Fruit fly (Drosophila melanogaster) whole organism, embryonic: ENCODE results near the gene CG43321.
A peak's percentile ranks its signal among the peaks of the same experiment; 100 is the strongest.

Experiments
- Abd-B ChIP-seq: fragments of 200-800 bp; sonication (Bioruptor generic); optimal IDR thresholded peaks from 2 replicates; lab custom pipeline; 2018; ENCODE audit warnings: missing biosample characterization, mild to moderate bottlenecking, missing genetic modification characterization, moderate library complexity
- Awh ChIP-seq: fragments of 200-800 bp; sonication (Bioruptor generic); IDR thresholded peaks from 2 replicates; pipeline ENCODE4, ENCODE4 v1.3.6; 2022; ENCODE audit warnings: missing biosample characterization, missing genetic modification characterization
- Bdp1 ChIP-seq: fragments of 200-800 bp; sonication (Bioruptor generic); optimal IDR thresholded peaks from 3 replicates; lab custom pipeline; 2016; ENCODE audit warnings: missing biosample characterization, missing genetic modification characterization
- CG10209 ChIP-seq: fragments of 200-800 bp; sonication (Bioruptor generic); optimal IDR thresholded peaks from 3 replicates; lab custom pipeline; 2017; ENCODE audit warnings: missing biosample characterization, mild to moderate bottlenecking, missing genetic modification characterization, missing genetic modification reagents
- CG10274 ChIP-seq: fragments of 200-800 bp; sonication (Bioruptor generic); optimal IDR thresholded peaks from 3 replicates; lab custom pipeline; 2017; ENCODE audit warnings: missing biosample characterization, mild to moderate bottlenecking, missing genetic modification characterization
- CG11085 ChIP-seq: fragments of 200-800 bp; sonication (Bioruptor generic); IDR thresholded peaks from 2 replicates; pipeline ENCODE4 v1.3.6; 2022; ENCODE audit warnings: missing biosample characterization, missing genetic modification characterization
- CG12104 ChIP-seq: fragments of 200-800 bp; sonication (Bioruptor generic); optimal IDR thresholded peaks from 3 replicates; lab custom pipeline; 2016; ENCODE audit warnings: missing biosample characterization, missing genetic modification characterization
- CG12219 ChIP-seq: fragments of 200-800 bp; sonication (Bioruptor generic); optimal IDR thresholded peaks from 3 replicates; lab custom pipeline; 2018; ENCODE audit warnings: missing biosample characterization, mild to moderate bottlenecking, missing genetic modification characterization
- CG14050 ChIP-seq: fragments of 200-800 bp; sonication (Bioruptor generic); IDR thresholded peaks from 3 replicates; pipeline ENCODE4 v1.3.6; 2022; ENCODE audit warnings: missing biosample characterization, missing genetic modification characterization
- CG1529 ChIP-seq: fragments of 200-800 bp; sonication (Bioruptor generic); optimal IDR thresholded peaks from 3 replicates; lab custom pipeline; 2018; ENCODE audit warnings: missing biosample characterization, missing genetic modification characterization
- CG1647 ChIP-seq: fragments of 200-800 bp; sonication (Bioruptor generic); optimal IDR thresholded peaks from 3 replicates; lab custom pipeline; 2016; ENCODE audit warnings: missing biosample characterization, missing genetic modification characterization
- CG17361 ChIP-seq: fragments of 200-800 bp; sonication (Bioruptor generic); IDR thresholded peaks from 3 replicates; pipeline ENCODE4 v1.3.6; 2022; ENCODE audit warnings: missing biosample characterization, missing genetic modification characterization
- CG18011 ChIP-seq: fragments of 200-800 bp; sonication (Bioruptor generic); optimal IDR thresholded peaks from 2 replicates; lab custom pipeline; 2017; ENCODE audit warnings: missing biosample characterization, missing genetic modification characterization, mild to moderate bottlenecking, moderate library complexity, missing genotype
- CG2712 ChIP-seq: fragments of 200-800 bp; optimal IDR thresholded peaks from 3 replicates; lab custom pipeline; 2019; ENCODE audit warnings: missing biosample characterization, mild to moderate bottlenecking, missing genetic modification characterization, moderate library complexity
- CG30403 ChIP-seq: fragments of 200-800 bp; sonication (Bioruptor generic); optimal IDR thresholded peaks from 3 replicates; lab custom pipeline; 2016; ENCODE audit warnings: missing biosample characterization, missing genetic modification characterization
- CG32772 ChIP-seq: fragments of 200-800 bp; sonication (Bioruptor generic); IDR thresholded peaks from 2 replicates; pipeline ENCODE4 v1.3.6; 2022; ENCODE audit warnings: missing biosample characterization, missing genetic modification characterization
- CG42726 ChIP-seq: fragments of 200-800 bp; sonication (Bioruptor generic); IDR thresholded peaks from 2 replicates; pipeline ENCODE4 v1.3.6; 2022; ENCODE audit warnings: missing biosample characterization, missing genetic modification characterization; ENCODE audit not compliant: partially characterized antibody
- CG4820 ChIP-seq: fragments of 200-800 bp; sonication (Bioruptor generic); optimal IDR thresholded peaks from 3 replicates; lab custom pipeline; 2016; ENCODE audit warnings: missing biosample characterization, missing genetic modification characterization
- CG5180 ChIP-seq: fragments of 200-800 bp; sonication (Bioruptor generic); optimal IDR thresholded peaks from 3 replicates; lab custom pipeline; 2017; ENCODE audit warnings: missing biosample characterization, missing genetic modification characterization, mild to moderate bottlenecking, moderate library complexity, missing genetic modification reagents
- CG6689 ChIP-seq: fragments of 200-800 bp; sonication (Bioruptor generic); IDR thresholded peaks from 2 replicates; pipeline ENCODE4 v1.3.6; 2022; ENCODE audit warnings: missing biosample characterization, missing genetic modification characterization
- CG6791 ChIP-seq: fragments of 200-800 bp; sonication (Bioruptor generic); IDR thresholded peaks from 3 replicates; pipeline ENCODE4 v1.3.6; 2022; ENCODE audit warnings: missing biosample characterization, missing genetic modification characterization; ENCODE audit not compliant: partially characterized antibody
- CG8944 ChIP-seq: fragments of 200-800 bp; sonication (Bioruptor generic); optimal IDR thresholded peaks from 3 replicates; lab custom pipeline; 2016; ENCODE audit warnings: missing biosample characterization, missing genetic modification characterization
- CkIIα-i1 ChIP-seq: fragments of 200-800 bp; sonication (Bioruptor generic); IDR thresholded peaks from 2 replicates; pipeline ENCODE4 v1.3.6; 2022; ENCODE audit warnings: missing biosample characterization, missing genetic modification characterization
- CrebB ChIP-seq: fragments of 200-800 bp; sonication (Bioruptor generic); optimal IDR thresholded peaks from 3 replicates; lab custom pipeline; 2018; ENCODE audit warnings: missing biosample characterization, mild to moderate bottlenecking, missing genetic modification characterization
- Doc3 ChIP-seq: fragments of 200-800 bp; sonication (Bioruptor generic); IDR thresholded peaks from 3 replicates; pipeline ENCODE4 v1.3.6; 2022; ENCODE audit warnings: missing biosample characterization, missing genetic modification characterization; ENCODE audit not compliant: partially characterized antibody
- GATAe ChIP-seq: fragments of 200-800 bp; sonication (Bioruptor generic); conservative IDR thresholded peaks from 2 replicates; pipeline ENCODE4 v1.3.6; 2022; ENCODE audit warnings: missing biosample characterization, missing genetic modification characterization
- HLH3B ChIP-seq: fragments of 200-800 bp; sonication (Bioruptor generic); IDR thresholded peaks from 2 replicates; pipeline ENCODE4 v1.3.6; 2022; ENCODE audit warnings: missing biosample characterization, missing genetic modification characterization
- Hr3 ChIP-seq: fragments of 200-800 bp; sonication (Bioruptor generic); optimal IDR thresholded peaks from 3 replicates; lab custom pipeline; 2016; ENCODE audit warnings: missing biosample characterization, missing genetic modification characterization
- Max ChIP-seq: fragments of 200-800 bp; sonication (Bioruptor generic); optimal IDR thresholded peaks from 2 replicates; lab custom pipeline; 2016; ENCODE audit warnings: missing biosample characterization, mild to moderate bottlenecking, missing genetic modification characterization
- Pdp1 ChIP-seq, 2 experiments: fragments of 200-800 bp; sonication (Bioruptor generic); optimal IDR thresholded peaks; 3 replicates each; lab custom pipeline; 2016; ENCODE audit warnings: missing biosample characterization in 2 of 2, missing genetic modification characterization in 2 of 2, mild to moderate bottlenecking in 1 of 2, moderate library complexity in 1 of 2
- Rx ChIP-seq: fragments of 200-800 bp; sonication (Bioruptor generic); IDR thresholded peaks from 2 replicates; pipeline ENCODE4 v1.3.6; 2022; ENCODE audit warnings: missing biosample characterization, missing genetic modification characterization
- Sin3A ChIP-seq: fragments of >200 bp; optimal IDR thresholded peaks from 2 replicates; lab custom pipeline; 2018
- Taf1 ChIP-seq: fragments of 200-800 bp; sonication (Bioruptor generic); IDR thresholded peaks from 2 replicates; pipeline ENCODE4 v1.3.6; 2022; ENCODE audit warnings: missing biosample characterization, missing genetic modification characterization
- abd-A ChIP-seq: fragments of 200-800 bp; sonication (Bioruptor generic); optimal IDR thresholded peaks from 3 replicates; lab custom pipeline; 2019; ENCODE audit warnings: missing biosample characterization, mild to moderate bottlenecking, missing genetic modification characterization, moderate library complexity
- ato ChIP-seq: fragments of 200-800 bp; sonication (Bioruptor generic); IDR thresholded peaks from 2 replicates; pipeline ENCODE4 v1.3.6; 2022; ENCODE audit warnings: missing biosample characterization, missing genetic modification characterization; ENCODE audit not compliant: partially characterized antibody
- cg ChIP-seq: fragments of 200-800 bp; sonication (Bioruptor generic); optimal IDR thresholded peaks from 3 replicates; lab custom pipeline; 2019; ENCODE audit warnings: missing biosample characterization, mild to moderate bottlenecking, missing genetic modification characterization, moderate library complexity
- crol ChIP-seq: fragments of 200-800 bp; sonication (Bioruptor generic); IDR thresholded peaks from 2 replicates; pipeline ENCODE4 v1.3.6; 2022; ENCODE audit warnings: missing biosample characterization, missing genetic modification characterization
- da ChIP-seq: fragments of 200-800 bp; sonication (Bioruptor generic); optimal IDR thresholded peaks from 2 replicates; lab custom pipeline; 2016; ENCODE audit warnings: missing biosample characterization, missing genetic modification characterization
- gce ChIP-seq: fragments of 200-800 bp; sonication (Bioruptor generic); IDR thresholded peaks from 3 replicates; pipeline ENCODE4 v1.3.6; 2022; ENCODE audit warnings: missing biosample characterization, missing genetic modification characterization
- gsb-n ChIP-seq: fragments of 200-800 bp; sonication (Bioruptor generic); optimal IDR thresholded peaks from 3 replicates; lab custom pipeline; 2018; ENCODE audit warnings: missing biosample characterization, mild to moderate bottlenecking, missing genetic modification characterization
- jing ChIP-seq: fragments of 200-800 bp; sonication (Bioruptor generic); optimal IDR thresholded peaks from 2 replicates; lab custom pipeline; 2018; ENCODE audit warnings: missing biosample characterization, mild to moderate bottlenecking, missing genetic modification characterization
- klu ChIP-seq: fragments of 200-800 bp; sonication (Bioruptor generic); IDR thresholded peaks from 2 replicates; pipeline ENCODE4 v1.3.6; 2022; ENCODE audit warnings: missing biosample characterization, missing genetic modification characterization
- peb ChIP-seq: fragments of 200-800 bp; sonication (Bioruptor generic); IDR thresholded peaks from 2 replicates; pipeline ENCODE4 v1.3.6; 2022; ENCODE audit warnings: missing biosample characterization, missing genetic modification characterization
- pfk ChIP-seq: fragments of 200-800 bp; sonication (Bioruptor generic); optimal IDR thresholded peaks from 2 replicates; lab custom pipeline; 2018; ENCODE audit warnings: missing biosample characterization, mild to moderate bottlenecking, missing genetic modification characterization, moderate library complexity
- pita ChIP-seq: fragments of 200-800 bp; sonication (Bioruptor generic); optimal IDR thresholded peaks from 2 replicates; lab custom pipeline; 2017; ENCODE audit warnings: missing biosample characterization, mild to moderate bottlenecking, missing genetic modification characterization
- schlank ChIP-seq: fragments of 200-800 bp; sonication (Bioruptor generic); optimal IDR thresholded peaks from 2 replicates; lab custom pipeline; 2018; ENCODE audit warnings: missing biosample characterization, mild to moderate bottlenecking, missing genetic modification characterization
- slp2 ChIP-seq: fragments of 200-800 bp; sonication (Bioruptor generic); optimal IDR thresholded peaks from 2 replicates; lab custom pipeline; 2016; ENCODE audit warnings: missing biosample characterization, missing genetic modification characterization
- so ChIP-seq: fragments of 200-800 bp; sonication (Bioruptor generic); IDR thresholded peaks from 3 replicates; pipeline ENCODE4 v1.3.6; 2022; ENCODE audit warnings: missing biosample characterization, missing genetic modification characterization
- stwl ChIP-seq: fragments of 200-800 bp; sonication (Bioruptor generic); optimal IDR thresholded peaks from 3 replicates; lab custom pipeline; 2018; ENCODE audit warnings: missing biosample characterization, mild to moderate bottlenecking, missing genetic modification characterization, moderate library complexity
- unpg ChIP-seq: fragments of 200-800 bp; sonication (Bioruptor generic); optimal IDR thresholded peaks from 3 replicates; lab custom pipeline; 2018; ENCODE audit warnings: missing biosample characterization, mild to moderate bottlenecking, missing genetic modification characterization, moderate library complexity
- zf30C ChIP-seq: fragments of 200-800 bp; sonication (Bioruptor generic); optimal IDR thresholded peaks from 3 replicates; lab custom pipeline; 2018; ENCODE audit warnings: missing biosample characterization, mild to moderate bottlenecking, missing genetic modification characterization

CG43321 gene

DNA sequence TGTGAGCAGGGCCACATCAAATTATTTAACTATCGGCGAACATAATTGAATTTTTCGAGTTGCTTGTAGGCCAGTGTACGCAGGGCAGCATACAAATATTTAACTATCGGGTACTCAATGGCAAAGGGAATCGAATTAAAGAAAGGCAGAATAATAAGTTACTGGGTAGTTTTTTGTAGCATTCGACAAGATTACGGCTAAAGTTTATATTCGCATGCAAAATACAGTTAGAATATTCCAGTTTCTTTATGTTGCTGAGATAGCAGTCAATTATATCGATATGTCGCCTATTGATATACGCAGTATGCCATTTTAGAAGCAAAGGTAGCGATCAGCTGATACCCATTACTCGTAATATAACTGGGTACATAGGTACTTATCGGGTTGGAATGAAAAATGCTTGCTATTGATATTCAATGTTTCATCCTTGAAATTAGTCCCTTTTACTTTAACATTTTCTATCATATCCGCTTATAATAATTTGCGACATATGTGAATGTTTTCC is 44.0 kb upstream of the CG43321 start (continued):
- TF ChIP-seq CG6791 (GFP tag; lab: Robert Waterston, UW), result peak; percentile 66
- TF ChIP-seq so (GFP tag; lab: Robert Waterston, UW), result 0 out of 3 replicates have a peak, but pooled peaks have one; percentile 37
- TF ChIP-seq CG2712 (tag; lab: Kevin White, UChicago), result peak; percentile 40
- no peak for TF ChIP-seq Abd-B (GFP tag; lab: Kevin White, UChicago)
- no peak for TF ChIP-seq jing (GFP tag; lab: Kevin White, UChicago)
- no peak for TF ChIP-seq peb (GFP tag; lab: Robert Waterston, UW)
- peak; percentile 24; the same call in 2 of the 3 replicates for TF ChIP-seq CG14050 (GFP tag; lab: Robert Waterston, UW)
- TF ChIP-seq CG8944 (GFP tag; lab: Kevin White, UChicago), result peak; percentile 42
- TF ChIP-seq pfk (GFP tag; lab: Kevin White, UChicago), result no peak
- TF ChIP-seq Sin3A, result no peak
- TF ChIP-seq unpg (GFP tag; lab: Kevin White, UChicago), result peak; percentile 64
- no peak for TF ChIP-seq Awh (GFP tag; lab: Robert Waterston, UW)
- TF ChIP-seq slp2 (GFP tag; lab: Kevin White, UChicago), result no peak
- peak; percentile 31 for TF ChIP-seq CrebB
- no peak for TF ChIP-seq Bdp1 (GFP tag; lab: Kevin White, UChicago)
- peak; percentile 74; the same call in 1 of the 3 replicates for TF ChIP-seq CG17361 (GFP tag; lab: Robert Waterston, UW)
- TF ChIP-seq CG12104, result no peak
- TF ChIP-seq CG11085 (GFP tag; lab: Robert Waterston, UW), result peak; percentile 22; the same call in 1 of the 2 replicates
- TF ChIP-seq stwl, result peak; percentile 14
- no peak for TF ChIP-seq zf30C (GFP tag; lab: Kevin White, UChicago)
- TF ChIP-seq CG18011, result peak; percentile 28
- TF ChIP-seq Pdp1 (GFP tag; optimal IDR thresholded peaks at IDR 0.05; lab: Kevin White, UChicago), result peak; percentile 33 to 62
- peak; percentile 91 for TF ChIP-seq Doc3
- TF ChIP-seq CG42726, result peak; percentile 19; the same call in 1 of the 2 replicates
- TF ChIP-seq Max (GFP tag; lab: Kevin White, UChicago), result no peak
- peak; percentile 18 for TF ChIP-seq CG12219
- TF ChIP-seq crol (GFP tag; lab: Robert Waterston, UW), result no peak
- peak; percentile 24; the same call in 1 of the 2 replicates for TF ChIP-seq CG6689 (GFP tag; lab: Robert Waterston, UW)
- TF ChIP-seq pita, result no peak
- TF ChIP-seq Taf1, result no peak
- no peak for TF ChIP-seq CG1529 (GFP tag; lab: Kevin White, UChicago)
- peak; percentile 69 for TF ChIP-seq CG1647
- TF ChIP-seq CG10274 (GFP tag; lab: Kevin White, UChicago), result no peak
- peak; percentile 55 for TF ChIP-seq ato (GFP tag; lab: Robert Waterston, UW)
- peak; percentile 26 for TF ChIP-seq CG4820 (GFP tag; lab: Kevin White, UChicago)
- TF ChIP-seq Hr3 (GFP tag; lab: Kevin White, UChicago), result no peak
- no peak for TF ChIP-seq gce (GFP tag; lab: Robert Waterston, UW)
- TF ChIP-seq CG32772, result peak; percentile 16; the same call in 1 of the 2 replicates
- TF ChIP-seq GATAe (GFP tag; lab: Robert Waterston, UW), result no peak
- peak; percentile 65 for TF ChIP-seq CG30403 (GFP tag; lab: Kevin White, UChicago)
- TF ChIP-seq gsb-n, result peak; percentile 15
- no peak for TF ChIP-seq cg
- TF ChIP-seq CG10209 (GFP tag; lab: Kevin White, UChicago), result peak; percentile 27
- TF ChIP-seq abd-A (tag; lab: Kevin White, UChicago), result no peak
- no peak for TF ChIP-seq Rx (GFP tag; lab: Robert Waterston, UW)
- TF ChIP-seq CG5180, result no peak
- TF ChIP-seq schlank (tag; lab: Kevin White, UChicago), result no peak
- no peak for TF ChIP-seq CkIIα-i1
- TF ChIP-seq klu, result no peak
- TF ChIP-seq da (GFP tag; lab: Kevin White, UChicago), result no peak
- TF ChIP-seq HLH3B (GFP tag; lab: Robert Waterston, UW), result peak; percentile 27; the same call in 1 of the 2 replicates
